Worm (Caenorhabditis elegans) whole organism, L1 larva: Measurements from ENCODE around the gene fbxb-108.

Experiments used
- C04F5.9 ChIP-seq: sonication (generic microtip); optimal IDR thresholded peaks from 2 replicates; lab custom pipeline; 2016; ENCODE audit warnings: missing genetic modification characterization, missing compliant biosample characterization
- F16B12.6 ChIP-seq: fragments of 150-350 bp; optimal IDR thresholded peaks from 2 replicates; lab custom pipeline; 2014; ENCODE audit warnings: missing biosample characterization, missing genetic modification characterization
- alr-1 ChIP-seq: fragments of 200-800 bp; sonication (Bioruptor generic); optimal IDR thresholded peaks from 2 replicates; lab custom pipeline; 2018; ENCODE audit warnings: borderline replicate concordance, mild to moderate bottlenecking, missing genetic modification characterization, missing compliant biosample characterization
- aly-2 ChIP-seq: fragments of 150-350 bp; optimal IDR thresholded peaks from 2 replicates; lab custom pipeline; 2014; ENCODE audit warnings: missing biosample characterization, missing genetic modification characterization
- blmp-1 ChIP-seq: fragments of 150-350 bp; optimal IDR thresholded peaks from 2 replicates; lab custom pipeline; 2014; ENCODE audit warnings: missing biosample characterization, missing genetic modification characterization
- ceh-63 ChIP-seq: fragments of 200-800 bp; sonication (Bioruptor generic); optimal IDR thresholded peaks from 2 replicates; lab custom pipeline; 2018; ENCODE audit warnings: mild to moderate bottlenecking, missing genetic modification characterization, missing compliant biosample characterization
- ceh-82 ChIP-seq, 3 experiments: fragments of 150-350 bp in 1 of 3; sonication (generic microtip) in 2 of 3; optimal IDR thresholded peaks; 2 replicates each; lab custom pipeline; 2014 to 2017; ENCODE audit warnings: missing biosample characterization in 3 of 3, missing genetic modification characterization in 3 of 3
- ceh-88 ChIP-seq: fragments of 200-800 bp; sonication (Bioruptor generic); IDR thresholded peaks from 2 replicates; pipeline ENCODE4 v1.3.6; 2022; ENCODE audit warnings: missing genetic modification characterization, missing compliant biosample characterization
- ceh-90 ChIP-seq: sonication (generic microtip); optimal IDR thresholded peaks from 2 replicates; lab custom pipeline; 2016; ENCODE audit warnings: missing genetic modification characterization, missing compliant biosample characterization
- ces-1 ChIP-seq: fragments of 150-350 bp; optimal IDR thresholded peaks from 2 replicates; lab custom pipeline; 2014; ENCODE audit warnings: missing biosample characterization, missing genetic modification reagents, missing genetic modification characterization
- dsc-1 ChIP-seq: sonication (generic microtip); optimal IDR thresholded peaks from 2 replicates; lab custom pipeline; 2016; ENCODE audit warnings: mild to moderate bottlenecking, missing genetic modification characterization, missing compliant biosample characterization
- efl-1 ChIP-seq, 4 experiments: fragments of 150-350 bp; optimal IDR thresholded peaks in 3 of 4; peaks in 1 of 4; 1 replicate in 1 of 4; 2 replicates in 3 of 4; lab custom pipeline; 2014; ENCODE audit warnings: missing biosample characterization in 2 of 4, missing genetic modification characterization in 2 of 4, missing genetic modification reagents in 2 of 4
- egl-13 ChIP-seq: sonication (generic microtip); optimal IDR thresholded peaks from 2 replicates; lab custom pipeline; 2016; ENCODE audit warnings: missing genotype, missing genetic modification reagents, missing genetic modification characterization, missing compliant biosample characterization
- elt-2 ChIP-seq: sonication (generic microtip); optimal IDR thresholded peaks from 2 replicates; lab custom pipeline; 2016; ENCODE audit warnings: missing genetic modification characterization, mild to moderate bottlenecking, inconsistent platforms, missing compliant biosample characterization, missing genetic modification reagents
- fkh-10 ChIP-seq: sonication (generic microtip); optimal IDR thresholded peaks from 2 replicates; lab custom pipeline; 2017; ENCODE audit warnings: missing biosample characterization, missing genetic modification reagents, missing genetic modification characterization
- fkh-4 ChIP-seq: sonication (generic microtip); optimal IDR thresholded peaks from 2 replicates; lab custom pipeline; 2016; ENCODE audit warnings: missing compliant biosample characterization, missing genetic modification characterization, borderline replicate concordance
- grh-1 ChIP-seq: fragments of 200-800 bp; sonication (Bioruptor generic); IDR thresholded peaks from 2 replicates; pipeline ENCODE4 v1.3.6; 2022; ENCODE audit warnings: missing genetic modification reagents, missing genetic modification characterization, missing compliant biosample characterization
- hlh-4 ChIP-seq: sonication (generic microtip); optimal IDR thresholded peaks from 2 replicates; lab custom pipeline; 2016; ENCODE audit warnings: mild to moderate bottlenecking, missing genetic modification characterization, missing compliant biosample characterization
- hpl-2 ChIP-seq: fragments of 150-350 bp; optimal IDR thresholded peaks from 2 replicates; lab custom pipeline; 2014; ENCODE audit warnings: missing biosample characterization, missing genetic modification reagents, missing genetic modification characterization
- irx-1 ChIP-seq: sonication (generic microtip); optimal IDR thresholded peaks from 2 replicates; lab custom pipeline; 2016; ENCODE audit warnings: missing genetic modification characterization, missing compliant biosample characterization
- isw-1 ChIP-seq: fragments of 200-800 bp; sonication (Bioruptor generic); IDR thresholded peaks from 2 replicates; pipeline ENCODE4 v1.3.6; 2022; ENCODE audit warnings: missing genetic modification characterization, missing compliant biosample characterization
- jun-1 ChIP-seq: fragments of 150-350 bp; optimal IDR thresholded peaks from 2 replicates; lab custom pipeline; 2014; ENCODE audit warnings: missing biosample characterization, missing genetic modification reagents, missing genetic modification characterization
- lin-13 ChIP-seq: fragments of 150-350 bp; optimal IDR thresholded peaks from 2 replicates; lab custom pipeline; 2014; ENCODE audit warnings: missing biosample characterization, missing genetic modification reagents, missing genetic modification characterization
- lin-15B ChIP-seq: fragments of 150-350 bp; sonication (generic microtip); optimal IDR thresholded peaks from 3 replicates; lab custom pipeline; 2014; ENCODE audit warnings: missing biosample characterization, missing genetic modification characterization
- lir-3 ChIP-seq: sonication (generic microtip); optimal IDR thresholded peaks from 2 replicates; lab custom pipeline; 2016; ENCODE audit warnings: mild to moderate bottlenecking, missing genetic modification characterization, moderate library complexity, missing compliant biosample characterization; ENCODE audit not compliant: poor library complexity
- lsy-2 ChIP-seq, 2 experiments: fragments of 150-350 bp; optimal IDR thresholded peaks; 2 replicates each; lab custom pipeline; 2014; ENCODE audit warnings: missing biosample characterization in 2 of 2, missing genetic modification characterization in 2 of 2
- mab-9 ChIP-seq: fragments of 200-800 bp; sonication (Bioruptor generic); IDR thresholded peaks from 2 replicates; pipeline ENCODE4 v1.3.6; 2022; ENCODE audit warnings: missing genetic modification reagents, missing genetic modification characterization, missing compliant biosample characterization
- mdl-1 ChIP-seq, 2 experiments: fragments of 150-350 bp; optimal IDR thresholded peaks; 2 replicates each; lab custom pipeline; 2014 to 2017; ENCODE audit warnings: missing biosample characterization in 2 of 2, missing genetic modification characterization in 2 of 2, inconsistent platforms in 1 of 2
- nhr-11 ChIP-seq: fragments of 150-350 bp; optimal IDR thresholded peaks from 2 replicates; lab custom pipeline; 2014; ENCODE audit warnings: missing biosample characterization, missing genetic modification characterization
- nhr-12 ChIP-seq: sonication (generic microtip); optimal IDR thresholded peaks from 2 replicates; lab custom pipeline; 2017; ENCODE audit warnings: missing biosample characterization, missing genetic modification characterization
- nhr-19 ChIP-seq: fragments of 200-800 bp; sonication (Bioruptor generic); conservative IDR thresholded peaks from 2 replicates; pipeline ENCODE4 v1.3.6; 2022; ENCODE audit warnings: missing genetic modification characterization, missing compliant biosample characterization
- nhr-20 ChIP-seq: sonication (generic microtip); optimal IDR thresholded peaks from 2 replicates; lab custom pipeline; 2016; ENCODE audit warnings: mild to moderate bottlenecking, missing genetic modification characterization, missing compliant biosample characterization
- nhr-237 ChIP-seq: fragments of 150-350 bp; optimal IDR thresholded peaks from 2 replicates; lab custom pipeline; 2014; ENCODE audit warnings: missing biosample characterization, missing genetic modification characterization
- nhr-28 ChIP-seq: fragments of 150-350 bp; optimal IDR thresholded peaks from 2 replicates; lab custom pipeline; 2014; ENCODE audit warnings: missing biosample characterization, missing genetic modification characterization
- nhr-71 ChIP-seq: sonication (generic microtip); optimal IDR thresholded peaks from 2 replicates; lab custom pipeline; 2016; ENCODE audit warnings: mild to moderate bottlenecking, missing genetic modification characterization, moderate library complexity, missing compliant biosample characterization
- nhr-76 ChIP-seq: sonication (generic microtip); optimal IDR thresholded peaks from 2 replicates; lab custom pipeline; 2017; ENCODE audit warnings: missing biosample characterization, missing genetic modification characterization
- nhr-77 ChIP-seq: fragments of 150-350 bp; optimal IDR thresholded peaks from 2 replicates; lab custom pipeline; 2014; ENCODE audit warnings: missing biosample characterization, missing genetic modification characterization
- nhr-84 ChIP-seq: sonication (generic microtip); optimal IDR thresholded peaks from 2 replicates; lab custom pipeline; 2017; ENCODE audit warnings: missing biosample characterization, missing genetic modification characterization
- nhr-85 ChIP-seq: sonication (generic microtip); peaks from one replicate; lab custom pipeline; 2016; ENCODE audit warnings: missing genetic modification characterization, inconsistent platforms, missing compliant biosample characterization
- nhr-90 ChIP-seq: sonication (generic microtip); optimal IDR thresholded peaks from 2 replicates; lab custom pipeline; 2016; ENCODE audit warnings: mild to moderate bottlenecking, missing genetic modification characterization, missing compliant biosample characterization; ENCODE audit not compliant: poor library complexity
- pag-3 ChIP-seq: sonication (generic microtip); optimal IDR thresholded peaks from 2 replicates; lab custom pipeline; 2017; ENCODE audit warnings: missing genetic modification characterization, mild to moderate bottlenecking, missing compliant biosample characterization, antibody characterized with exemption, borderline replicate concordance; ENCODE audit not compliant: insufficient read depth
- pax-3 ChIP-seq: fragments of 200-800 bp; sonication (Bioruptor generic); optimal IDR thresholded peaks from 2 replicates; lab custom pipeline; 2018; ENCODE audit warnings: mild to moderate bottlenecking, missing genetic modification characterization, moderate library complexity, missing compliant biosample characterization
- pqm-1 ChIP-seq: sonication (generic microtip); optimal IDR thresholded peaks from 3 replicates; lab custom pipeline; 2017; ENCODE audit warnings: missing biosample characterization, missing genetic modification characterization
- snpc-4 ChIP-seq: fragments of 150-350 bp; optimal IDR thresholded peaks from 2 replicates; lab custom pipeline; 2014; ENCODE audit warnings: missing biosample characterization, missing genetic modification characterization
- snu-23 ChIP-seq: sonication (generic microtip); optimal IDR thresholded peaks from 2 replicates; lab custom pipeline; 2016; ENCODE audit warnings: missing genetic modification characterization, missing compliant biosample characterization
- sup-37 ChIP-seq: fragments of 200-800 bp; sonication (Bioruptor generic); optimal IDR thresholded peaks from 2 replicates; lab custom pipeline; 2018; ENCODE audit warnings: mild to moderate bottlenecking, missing genetic modification characterization, missing compliant biosample characterization
- swsn-7 ChIP-seq: sonication (generic microtip); optimal IDR thresholded peaks from 2 replicates; lab custom pipeline; 2016; ENCODE audit warnings: missing genetic modification characterization, missing compliant biosample characterization
- tlp-1 ChIP-seq: fragments of 150-350 bp; optimal IDR thresholded peaks from 2 replicates; lab custom pipeline; 2014; ENCODE audit warnings: missing biosample characterization, missing genetic modification characterization
- unc-130 ChIP-seq: fragments of 150-350 bp; optimal IDR thresholded peaks from 2 replicates; lab custom pipeline; 2017; ENCODE audit warnings: missing biosample characterization, missing genetic modification characterization, inconsistent platforms
- unc-62 ChIP-seq: fragments of 150-350 bp; optimal IDR thresholded peaks from 2 replicates; lab custom pipeline; 2014; ENCODE audit warnings: missing biosample characterization, missing genetic modification reagents, missing genetic modification characterization
- unc-86 ChIP-seq: sonication (generic microtip); optimal IDR thresholded peaks from 2 replicates; lab custom pipeline; 2016; ENCODE audit warnings: missing genetic modification characterization, missing compliant biosample characterization
- xbp-1 ChIP-seq: sonication (generic microtip); optimal IDR thresholded peaks from 2 replicates; lab custom pipeline; 2016; ENCODE audit warnings: missing genetic modification characterization, missing compliant biosample characterization
- zag-1 ChIP-seq: fragments of 150-350 bp; optimal IDR thresholded peaks from 2 replicates; lab custom pipeline; 2014; ENCODE audit warnings: missing biosample characterization, missing genetic modification characterization
- zip-4 ChIP-seq: fragments of 200-800 bp; sonication (Bioruptor generic); optimal IDR thresholded peaks from 2 replicates; lab custom pipeline; 2018; ENCODE audit warnings: mild to moderate bottlenecking, missing genetic modification characterization, moderate library complexity, missing compliant biosample characterization

fbxb-108 gene

DNA sequence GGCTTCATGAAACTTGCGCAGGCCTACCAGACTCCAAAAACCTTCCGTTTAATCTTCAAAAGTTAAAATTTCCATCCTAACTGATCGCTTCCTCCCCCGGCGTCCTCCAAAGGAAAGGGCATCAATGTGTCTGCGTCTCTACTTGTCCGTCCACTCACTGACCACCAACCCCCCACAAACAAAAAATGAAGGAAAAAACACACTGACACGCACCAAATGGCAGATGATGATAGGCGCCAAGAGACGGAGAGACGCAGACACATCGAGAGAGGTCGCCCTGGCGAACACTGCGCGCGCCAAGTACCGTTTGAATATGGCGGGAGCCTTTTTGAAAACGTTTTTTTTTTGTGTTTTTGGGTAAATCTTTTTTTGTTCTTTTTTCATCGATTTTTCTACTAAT is 30.0 kb upstream of the fbxb-108 start (continued):
- TF ChIP-seq mdl-1 (tag; optimal IDR thresholded peaks at IDR 0.05; lab: Kevin White, UChicago): no peak
- TF ChIP-seq ceh-90 (tag; lab: Kevin White, UChicago): no peak
- no peak for TF ChIP-seq aly-2 (tag; lab: Kevin White, UChicago)
- TF ChIP-seq nhr-71: peak; percentile 44
- TF ChIP-seq C04F5.9: no peak
- no peak for TF ChIP-seq fkh-4 (tag; lab: Kevin White, UChicago)
- TF ChIP-seq xbp-1 (tag; lab: Kevin White, UChicago): no peak
- no peak for TF ChIP-seq nhr-19
- TF ChIP-seq alr-1 (tag; lab: Kevin White, UChicago): no peak
- no peak for TF ChIP-seq pax-3 (tag; lab: Kevin White, UChicago)
- TF ChIP-seq nhr-85 (tag; lab: Kevin White, UChicago): peak; percentile 53
- no peak for TF ChIP-seq unc-130 (tag; lab: Kevin White, UChicago)
- no peak for TF ChIP-seq zag-1 (tag; lab: Kevin White, UChicago)
- no peak for TF ChIP-seq pqm-1 (tag; lab: Kevin White, UChicago)
- TF ChIP-seq pag-3 (tag; lab: Kevin White, UChicago): no peak
- TF ChIP-seq nhr-237: no peak
- TF ChIP-seq unc-86 (tag; lab: Kevin White, UChicago): no peak
- TF ChIP-seq dsc-1 (tag; lab: Kevin White, UChicago): no peak
- no peak for TF ChIP-seq unc-62 (GFP tag; lab: Kevin White, UChicago)
- TF ChIP-seq nhr-28: no peak
- TF ChIP-seq fkh-10 (GFP tag; lab: Kevin White, UChicago): no peak
- no peak for TF ChIP-seq nhr-20 (tag; lab: Kevin White, UChicago)
- TF ChIP-seq nhr-84 (tag; lab: Kevin White, UChicago): no peak
- no peak for TF ChIP-seq snpc-4 (tag; lab: Kevin White, UChicago)
- TF ChIP-seq jun-1 (tag; lab: Kevin White, UChicago): no peak
- TF ChIP-seq F16B12.6 (tag; lab: Kevin White, UChicago): no peak
- no peak for TF ChIP-seq nhr-11 (tag; lab: Kevin White, UChicago)
- TF ChIP-seq hpl-2: no peak
- TF ChIP-seq nhr-12 (tag; lab: Kevin White, UChicago): no peak
- TF ChIP-seq lin-13: no peak
- peak; percentile 7 for TF ChIP-seq swsn-7 (tag; lab: Kevin White, UChicago)
- TF ChIP-seq isw-1: no peak
- no peak for TF ChIP-seq blmp-1 (tag; lab: Kevin White, UChicago)
- TF ChIP-seq mab-9 (GFP tag; lab: Robert Waterston, UW): no peak
- peak; percentile 33 for TF ChIP-seq snu-23
- TF ChIP-seq ceh-88 (GFP tag; lab: Robert Waterston, UW): no peak
- no peak for TF ChIP-seq ceh-63 (GFP tag; lab: Kevin White, UChicago)
- TF ChIP-seq nhr-90: no peak
- TF ChIP-seq egl-13 (tag; lab: Kevin White, UChicago): no peak
- TF ChIP-seq hlh-4 (tag; lab: Kevin White, UChicago): no peak
- peak in 1 of 2 experiments; percentile 38 for TF ChIP-seq lsy-2 (tag; optimal IDR thresholded peaks at IDR 0.05; lab: Kevin White, UChicago)
- no peak for TF ChIP-seq lin-15B
- TF ChIP-seq nhr-77 (tag; lab: Kevin White, UChicago): no peak
- TF ChIP-seq sup-37 (GFP tag; lab: Kevin White, UChicago): no peak
- no peak for TF ChIP-seq grh-1 (GFP tag; lab: Robert Waterston, UW)
- TF ChIP-seq zip-4 (GFP tag; lab: Kevin White, UChicago): no peak
- no peak for TF ChIP-seq lir-3 (tag; lab: Kevin White, UChicago)
- no peak for TF ChIP-seq nhr-76 (tag; lab: Kevin White, UChicago)
- peak; percentile 40 to 44 for TF ChIP-seq efl-1 (optimal IDR thresholded peaks at IDR 0.05; lab: Kevin White, UChicago)
- TF ChIP-seq efl-1 (GFP tag; optimal IDR thresholded peaks at IDR 0.05 in 1 of 2; lab: Kevin White, UChicago): peak; percentile 0 to 93
- TF ChIP-seq irx-1: no peak
- TF ChIP-seq tlp-1 (tag; lab: Kevin White, UChicago): no peak
- TF ChIP-seq ces-1 (GFP tag; lab: Kevin White, UChicago): no peak
- TF ChIP-seq elt-2: no peak
- TF ChIP-seq ceh-82 (tag; optimal IDR thresholded peaks at IDR 0.05; lab: Kevin White, UChicago): peak in 1 of 3 experiments; percentile 61
